Worm (Caenorhabditis elegans) whole organism, L2 larva: ENCODE data around the gene gst-1.

Experiments
- ZK546.5 ChIP-seq: sonication (generic microtip); optimal IDR thresholded peaks from 2 replicates; lab custom pipeline; 2017; ENCODE audit warnings: missing biosample characterization, missing genetic modification characterization
- aly-2 ChIP-seq: fragments of 150-350 bp; optimal IDR thresholded peaks from 2 replicates; lab custom pipeline; 2014; ENCODE audit warnings: missing biosample characterization, missing genetic modification characterization
- blmp-1 ChIP-seq: sonication (generic microtip); optimal IDR thresholded peaks from 2 replicates; lab custom pipeline; 2017; ENCODE audit warnings: missing genetic modification characterization, mild to moderate bottlenecking, missing compliant biosample characterization, antibody characterized with exemption, moderate library complexity; ENCODE audit not compliant: insufficient read depth
- ceh-16 ChIP-seq: fragments of 150-350 bp; optimal IDR thresholded peaks from 2 replicates; lab custom pipeline; 2014; ENCODE audit warnings: missing biosample characterization, missing genetic modification characterization
- elt-1 ChIP-seq: fragments of 150-350 bp; optimal IDR thresholded peaks from 2 replicates; lab custom pipeline; 2014; ENCODE audit warnings: missing biosample characterization, missing genetic modification characterization
- fos-1 ChIP-seq: fragments of 150-350 bp; optimal IDR thresholded peaks from 2 replicates; lab custom pipeline; 2014; ENCODE audit warnings: missing biosample characterization, missing genetic modification characterization
- lin-13 ChIP-seq: fragments of 150-350 bp; optimal IDR thresholded peaks from 2 replicates; lab custom pipeline; 2014; ENCODE audit warnings: missing biosample characterization, missing genetic modification reagents, missing genetic modification characterization
- lin-39 ChIP-seq: fragments of 150-350 bp; optimal IDR thresholded peaks from 2 replicates; lab custom pipeline; 2014; ENCODE audit warnings: missing biosample characterization, missing genetic modification reagents, missing genetic modification characterization
- mdl-1 ChIP-seq, 2 experiments: fragments of 150-350 bp in 1 of 2; sonication (generic microtip) in 1 of 2; optimal IDR thresholded peaks; 2 replicates each; lab custom pipeline; 2017; ENCODE audit warnings: missing biosample characterization in 2 of 2, missing genetic modification characterization in 2 of 2
- nhr-11 ChIP-seq: fragments of 150-350 bp; optimal IDR thresholded peaks from 2 replicates; lab custom pipeline; 2014; ENCODE audit warnings: missing biosample characterization, missing genetic modification characterization
- nhr-25 ChIP-seq: fragments of 150-350 bp; sonication (generic microtip); optimal IDR thresholded peaks from 3 replicates; lab custom pipeline; 2014; ENCODE audit warnings: missing biosample characterization, missing genetic modification characterization
- ztf-11 ChIP-seq: sonication (generic microtip); optimal IDR thresholded peaks from 2 replicates; lab custom pipeline; 2017; ENCODE audit warnings: missing biosample characterization, missing genetic modification characterization
- ztf-4 ChIP-seq: fragments of 150-350 bp; optimal IDR thresholded peaks from 2 replicates; lab custom pipeline; 2014; ENCODE audit warnings: missing biosample characterization, missing genetic modification characterization

DNA sequence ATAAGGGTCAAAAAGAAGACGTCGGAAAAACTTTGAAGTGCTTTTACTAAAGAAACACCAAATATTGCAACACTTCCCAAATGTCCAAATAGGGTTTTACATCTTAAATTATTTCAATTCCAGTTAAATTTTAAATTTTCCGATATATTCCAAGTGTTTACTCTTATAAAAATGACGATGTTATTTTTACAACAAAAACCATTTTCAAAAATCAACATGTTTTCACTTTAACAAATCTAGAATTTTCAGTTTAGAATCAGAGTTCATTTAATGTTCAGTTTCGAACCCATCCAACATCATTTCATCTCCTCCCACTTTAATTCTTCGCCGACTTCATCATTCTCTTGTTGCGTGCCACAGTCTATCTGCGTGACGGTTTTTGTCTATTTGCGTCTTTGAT lies 44.5 kb downstream of the gst-1 start, which contains the start of gene dos-1:
- TF ChIP-seq elt-1: no peak
- no peak for TF ChIP-seq ZK546.5
- no peak for TF ChIP-seq nhr-25
- TF ChIP-seq fos-1: no peak
- no peak for TF ChIP-seq lin-13 (GFP tag; lab: Kevin White, UChicago)
- TF ChIP-seq lin-39 (tag; lab: Kevin White, UChicago): no peak
- no peak for TF ChIP-seq ztf-4 (tag; lab: Kevin White, UChicago)
- TF ChIP-seq mdl-1 (tag; optimal IDR thresholded peaks at IDR 0.05; lab: Kevin White, UChicago): no peak
- TF ChIP-seq ztf-11: no peak
- TF ChIP-seq ceh-16 (tag; lab: Kevin White, UChicago): no peak
- TF ChIP-seq blmp-1 (tag; lab: Kevin White, UChicago): no peak
- TF ChIP-seq nhr-11 (tag; lab: Kevin White, UChicago): no peak
- no peak for TF ChIP-seq aly-2 (tag; lab: Kevin White, UChicago)
